Worm (Caenorhabditis elegans) whole organism, dauer: ENCODE measurements around the gene Y67D2.5.

Source experiments
- unc-62 ChIP-seq: sonication (generic microtip); optimal IDR thresholded peaks from 2 replicates; lab custom pipeline; 2017; ENCODE audit warnings: missing biosample characterization, missing genetic modification reagents, missing genetic modification characterization

The Y67D2.5 gene

DNA sequence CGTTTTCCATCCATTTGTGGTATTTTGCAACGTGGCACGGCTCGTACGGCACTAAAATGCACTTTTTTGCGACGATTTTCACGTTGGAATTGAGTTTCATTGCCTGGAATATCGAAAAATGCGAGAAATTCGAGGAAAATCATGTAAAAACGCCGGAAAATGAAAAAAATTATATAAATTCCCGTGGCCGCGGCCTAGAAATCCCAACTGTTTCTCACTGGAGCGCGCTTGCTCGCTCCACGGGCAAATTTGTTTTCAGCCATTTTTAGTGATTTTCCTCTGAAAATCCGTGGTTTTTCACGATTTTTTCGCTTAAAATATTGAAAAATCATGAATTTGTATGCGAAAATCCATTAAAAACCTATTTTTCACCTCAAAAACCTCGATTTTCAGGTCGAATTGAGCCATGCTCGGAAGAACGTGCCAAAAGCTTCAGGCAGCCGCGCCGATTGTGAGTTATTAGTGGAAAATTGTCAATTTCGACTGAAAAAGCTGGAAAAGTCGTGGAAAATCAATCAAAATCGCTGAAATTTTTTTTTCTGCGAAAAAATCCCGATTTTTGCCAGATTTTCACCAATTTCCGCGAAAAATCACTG is at the start of gene Y67D2.5, which contains the start of gene cisd-3.2:
Gene Y67D2.5 (minus strand): TSS at position 145 of the 596 bp plus-strand sequence.
Gene cisd-3.2 (plus strand): TSS at position 394 of the 596 bp plus-strand sequence.
- TF ChIP-seq unc-62 (GFP tag; lab: Kevin White, UChicago), result no peak

DNA sequence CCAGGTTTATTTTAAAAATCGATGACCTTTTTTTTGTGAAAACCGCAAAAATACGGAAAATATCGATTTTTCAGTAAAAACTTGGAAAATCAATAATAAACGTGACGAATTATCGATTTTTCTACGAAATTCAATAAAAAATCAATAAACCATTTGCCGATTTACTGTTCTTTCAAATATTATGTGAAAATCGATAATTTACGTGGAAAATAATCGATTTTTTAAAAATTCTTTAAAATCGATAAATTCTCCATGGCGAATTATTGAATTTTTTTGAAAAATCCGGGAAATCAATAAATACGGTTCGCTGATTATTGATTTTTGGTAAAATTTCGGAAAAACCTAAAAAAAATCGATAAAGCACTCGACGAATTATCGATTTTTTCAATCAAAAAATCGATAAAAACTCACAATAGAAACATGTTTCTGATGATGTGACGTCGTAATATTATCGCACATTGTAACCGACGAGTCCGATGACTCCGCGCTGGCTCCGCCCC is 44.2 kb upstream of the Y67D2.5 start:
- no peak for TF ChIP-seq unc-62 (GFP tag; lab: Kevin White, UChicago)

DNA sequence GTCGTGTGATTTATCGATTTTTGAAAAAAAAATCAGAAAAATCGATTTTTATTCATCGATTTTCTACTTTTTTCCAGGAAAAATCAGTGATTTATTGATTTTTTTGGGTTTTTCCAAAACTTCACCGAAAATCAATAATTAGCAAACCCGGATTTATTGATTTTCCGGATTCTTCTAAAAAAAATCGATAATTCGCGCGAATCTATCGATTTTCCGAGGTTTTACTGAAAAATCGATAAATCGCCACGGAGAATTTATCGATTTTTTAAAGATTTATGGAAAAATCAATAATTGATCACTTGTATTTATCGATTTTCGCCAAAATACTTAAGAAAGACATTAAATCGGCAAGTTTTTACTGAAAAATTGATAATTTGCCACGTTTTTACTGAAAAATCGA is 43.5 kb upstream of the Y67D2.5 start:
- TF ChIP-seq unc-62 (GFP tag; lab: Kevin White, UChicago), result no peak

DNA sequence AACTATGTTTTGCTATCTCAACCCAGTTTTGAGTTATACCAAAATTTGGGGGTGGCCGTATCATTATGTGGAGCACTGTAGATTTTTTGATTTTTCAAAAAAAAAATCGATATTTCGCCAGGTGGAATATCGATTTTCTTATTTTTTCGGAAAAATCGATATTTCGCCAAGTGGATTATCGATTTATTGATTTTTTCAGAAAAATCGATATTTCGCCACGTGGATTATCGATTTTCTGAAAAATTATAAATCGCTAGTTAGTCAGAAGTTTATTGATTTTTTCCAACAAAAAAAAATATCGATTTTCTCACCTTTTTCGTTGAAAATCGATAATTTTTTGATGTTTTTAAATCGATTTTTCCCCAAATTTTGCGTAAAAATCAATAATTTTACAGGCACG is 40.1 kb upstream of the Y67D2.5 start:
- no peak for TF ChIP-seq unc-62 (GFP tag; lab: Kevin White, UChicago)

DNA sequence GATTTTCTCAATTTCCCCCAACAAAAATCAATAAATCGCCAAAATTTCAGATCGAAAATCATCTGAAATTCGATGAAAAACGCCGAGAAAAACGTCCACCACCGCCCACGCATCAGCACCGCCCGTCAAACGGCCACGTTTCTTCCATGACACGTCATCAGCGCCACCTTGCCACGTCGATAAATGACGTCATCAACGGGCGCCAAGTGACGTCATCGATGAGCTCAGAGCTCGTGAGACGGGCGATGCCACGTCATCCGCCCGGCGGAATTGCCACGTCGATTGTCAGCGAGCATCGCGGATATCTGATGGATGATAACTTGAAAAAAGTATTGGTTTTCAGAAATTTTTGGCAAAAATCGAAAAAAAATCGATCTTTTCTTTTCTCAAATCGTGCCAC is 39.0 kb upstream of the Y67D2.5 start:
- TF ChIP-seq unc-62 (GFP tag; lab: Kevin White, UChicago), result no peak

DNA sequence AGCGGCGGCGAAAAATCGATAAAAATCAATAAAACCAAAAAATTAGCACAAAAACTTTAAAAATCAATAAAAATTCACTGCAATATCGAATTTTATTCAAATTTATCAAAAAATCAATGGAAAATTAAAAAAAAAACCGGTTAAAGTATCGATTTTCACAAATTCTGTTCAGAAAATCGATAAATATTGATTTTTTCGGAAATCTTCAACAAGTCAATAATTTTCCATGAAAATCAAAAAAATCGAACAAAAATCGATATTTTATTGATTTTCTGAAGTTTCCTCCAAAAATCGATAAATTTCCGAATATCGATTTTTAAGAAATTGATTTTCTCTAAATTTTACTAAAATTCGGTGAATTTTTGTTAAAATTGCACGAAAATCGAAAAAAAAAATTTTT is 38.5 kb upstream of the Y67D2.5 start:
- TF ChIP-seq unc-62 (GFP tag; lab: Kevin White, UChicago), result no peak

DNA sequence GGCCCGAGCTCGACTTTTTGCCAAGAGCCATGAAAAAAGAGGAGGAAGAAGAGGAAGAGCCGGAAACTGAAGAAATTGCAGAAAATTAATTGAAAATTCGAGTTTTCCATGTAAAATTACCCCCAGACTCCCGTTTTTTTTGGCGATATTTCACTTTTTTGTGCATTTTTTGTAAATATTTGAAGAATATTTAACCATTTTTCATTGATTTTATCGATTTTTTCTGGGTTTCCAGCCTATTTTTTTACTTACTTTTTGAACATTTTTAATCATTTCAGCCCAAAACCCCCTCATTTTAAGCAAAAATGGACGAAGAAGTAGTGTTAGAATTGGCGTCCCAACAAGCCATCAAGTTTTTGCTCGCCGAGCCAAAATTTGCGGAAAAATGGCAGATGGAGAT is 36.4 kb upstream of the Y67D2.5 start, which contains the start of gene Y22D7AL.7:
Gene Y22D7AL.7 (plus strand): TSS at position 301 of the 400 bp plus-strand sequence.
- no peak for TF ChIP-seq unc-62 (GFP tag; lab: Kevin White, UChicago)

DNA sequence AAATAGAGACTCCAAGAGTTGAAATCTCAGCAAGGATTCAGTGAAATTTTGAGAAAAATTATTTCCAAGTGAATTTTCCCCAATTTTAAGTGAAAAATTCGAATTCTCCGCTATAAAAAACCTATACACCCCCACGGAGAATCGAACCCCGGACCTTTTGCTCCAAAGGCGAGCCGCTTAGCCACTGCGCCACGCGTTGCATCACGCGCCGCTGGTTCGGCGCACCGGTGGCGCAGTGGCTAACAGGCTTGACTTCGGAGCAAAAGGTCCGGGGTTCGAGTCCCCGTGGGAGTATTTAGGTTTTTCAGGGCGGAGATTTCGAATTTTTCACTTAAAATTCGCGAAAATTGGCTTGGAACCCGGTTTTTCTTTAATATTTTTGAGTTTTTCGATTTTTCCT is 35.6 kb upstream of the Y67D2.5 start:
- TF ChIP-seq unc-62 (GFP tag; lab: Kevin White, UChicago), result no peak

DNA sequence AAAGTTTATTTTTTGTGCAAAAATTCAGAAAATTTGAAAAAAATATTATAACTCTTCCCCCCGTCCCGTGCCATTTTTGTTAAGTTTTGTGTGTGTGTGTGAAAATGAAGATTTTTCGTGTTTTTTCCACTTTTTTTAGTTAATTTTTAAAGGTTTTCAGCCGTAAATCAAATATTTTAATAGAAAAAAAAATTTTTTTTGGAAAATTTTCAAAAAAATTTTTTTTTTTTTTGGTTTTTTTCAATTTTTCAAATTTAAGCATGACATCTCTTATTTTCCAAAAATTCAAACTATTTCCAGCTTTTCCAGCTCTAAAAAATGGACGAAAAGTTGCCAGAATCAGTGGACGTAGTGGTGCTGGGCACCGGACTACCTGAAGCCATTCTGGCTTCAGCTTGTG is 30.0 kb upstream of the Y67D2.5 start, which contains the start of gene rep-1:
Gene rep-1 (plus strand): TSS at position 301 of the 400 bp plus-strand sequence.
- TF ChIP-seq unc-62 (GFP tag; lab: Kevin White, UChicago), result no peak

DNA sequence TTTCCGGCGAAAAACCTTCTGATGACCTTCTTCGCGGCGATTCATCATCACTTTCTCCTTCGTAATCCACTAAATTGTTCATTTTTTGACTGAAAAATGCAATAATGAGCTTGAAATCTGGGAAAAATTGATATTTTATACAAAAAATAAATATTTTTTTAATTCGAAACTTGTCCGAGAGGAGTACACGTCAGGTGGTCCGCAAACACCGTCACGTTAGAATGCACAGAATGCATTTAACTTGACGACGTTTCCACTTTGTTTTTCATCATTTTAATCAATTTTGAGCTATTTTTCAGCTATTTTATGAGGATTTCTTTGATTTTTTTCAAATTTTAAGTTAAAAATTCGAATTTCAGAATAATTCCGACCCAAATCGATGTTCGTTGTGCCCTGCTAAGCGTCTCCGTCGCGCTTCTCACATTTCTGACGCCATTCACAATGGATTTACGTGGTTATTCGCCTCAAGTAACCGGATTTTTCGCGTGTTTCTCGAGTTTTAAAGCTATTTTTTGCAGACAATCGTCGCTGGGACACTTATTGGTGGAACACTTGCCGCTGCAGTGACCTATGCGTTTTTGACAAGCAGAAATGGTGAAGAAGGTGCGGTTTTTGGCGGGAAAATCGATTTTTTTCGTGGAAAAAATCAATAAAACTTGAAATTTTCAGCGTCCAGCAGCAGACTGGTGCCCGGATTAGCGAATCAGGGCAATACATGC is 18.6 kb upstream of the Y67D2.5 start, which contains the start of the genes eelo-1 and Y67D2.2:
Gene eelo-1 (minus strand): TSS at position 89 of the 719 bp plus-strand sequence.
Gene Y67D2.2 (plus strand): TSS at position 360 of the 719 bp plus-strand sequence.
- TF ChIP-seq unc-62 (GFP tag; lab: Kevin White, UChicago), result no peak

DNA sequence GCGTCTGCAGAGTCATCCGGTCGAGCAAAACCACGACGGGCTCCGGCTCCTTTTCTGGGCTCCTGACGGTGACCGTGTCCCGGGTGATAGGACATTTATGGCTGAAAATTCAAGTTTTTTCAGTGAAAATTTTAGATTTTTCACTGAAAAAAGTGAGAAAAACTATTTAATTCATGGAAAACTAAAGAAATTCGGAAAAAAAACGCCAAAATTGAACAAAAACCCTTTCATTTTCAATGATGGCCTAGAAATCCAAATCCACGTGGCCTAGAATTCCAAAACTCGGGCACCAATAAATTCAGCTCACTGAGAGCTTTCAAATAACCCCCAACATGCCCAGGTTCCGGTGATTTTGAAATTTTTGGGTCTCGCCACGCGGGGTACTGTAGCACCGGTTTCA is 14.3 kb upstream of the Y67D2.5 start, which contains the start of gene ddx-35:
Gene ddx-35 (minus strand): TSS at position 101 of the 400 bp plus-strand sequence.
- TF ChIP-seq unc-62 (GFP tag; lab: Kevin White, UChicago), result no peak

DNA sequence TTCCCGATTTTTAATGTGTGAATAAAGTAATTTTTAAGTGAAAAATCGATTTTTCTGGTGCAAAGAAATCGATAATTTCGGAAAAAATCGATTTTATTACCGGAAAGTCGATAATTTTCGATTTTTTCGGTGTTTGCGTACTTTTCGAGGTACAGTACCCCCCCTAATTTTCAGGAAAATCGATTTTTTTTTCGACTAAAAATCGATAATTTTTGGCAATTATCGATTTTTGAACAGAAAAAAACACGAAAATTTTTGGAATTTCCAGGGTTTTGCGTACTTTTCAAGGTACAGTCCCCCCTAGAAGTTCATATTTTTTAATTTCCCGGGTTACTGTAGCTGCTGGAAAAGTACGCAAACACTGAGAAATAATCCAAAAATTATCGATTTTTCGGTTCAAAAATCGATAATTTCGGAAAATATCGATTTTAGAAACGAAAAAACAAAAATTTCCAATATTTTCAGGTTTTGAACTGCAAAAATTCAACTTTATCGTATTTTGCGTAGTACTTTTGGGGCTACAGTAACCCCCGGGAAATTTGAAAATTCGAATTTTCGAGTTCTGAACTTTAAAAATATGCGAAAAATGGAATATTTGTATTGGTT is 3.5 kb upstream of the Y67D2.5 start:
- no peak for TF ChIP-seq unc-62 (GFP tag; lab: Kevin White, UChicago)

DNA sequence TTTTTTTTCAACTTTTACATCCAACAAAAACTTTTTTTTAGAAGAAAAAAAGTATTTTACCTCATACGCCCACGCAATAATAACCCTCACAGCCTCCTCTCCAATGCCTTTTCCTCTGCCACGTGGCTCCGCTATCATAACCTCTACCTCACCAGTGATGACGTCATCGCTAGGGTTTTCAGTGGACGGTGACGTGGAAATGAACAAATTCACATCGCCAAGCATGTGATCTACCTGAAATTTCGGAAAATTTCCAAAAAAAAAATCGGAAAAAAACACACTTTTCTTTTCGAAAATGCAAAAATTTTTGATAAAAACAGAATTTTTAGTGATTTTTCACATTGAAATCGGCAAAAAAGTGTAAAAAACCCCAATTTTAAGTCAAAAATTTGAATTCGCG is 678 bp downstream of the Y67D2.5 start:
- no peak for TF ChIP-seq unc-62 (GFP tag; lab: Kevin White, UChicago)

DNA sequence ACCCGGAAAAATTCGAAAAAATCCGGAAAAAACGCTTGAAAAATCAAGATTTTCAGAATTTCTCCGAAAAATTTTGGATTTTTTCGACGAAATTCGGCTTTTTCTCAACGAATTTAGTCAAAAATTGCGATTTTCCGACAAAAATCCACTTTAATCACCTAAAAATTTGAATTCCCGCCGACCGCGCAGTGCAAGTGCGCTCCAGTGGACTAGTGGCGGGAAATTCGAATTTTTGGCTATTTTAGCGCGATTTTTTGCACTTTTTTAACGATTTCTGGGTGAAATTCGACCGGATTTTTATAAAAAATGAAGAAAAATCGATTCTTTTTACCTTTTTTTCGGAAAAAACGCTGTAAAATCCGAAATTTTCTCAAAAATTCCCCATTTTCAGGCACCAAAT is 5.6 kb downstream of the Y67D2.5 start:
- no peak for TF ChIP-seq unc-62 (GFP tag; lab: Kevin White, UChicago)

DNA sequence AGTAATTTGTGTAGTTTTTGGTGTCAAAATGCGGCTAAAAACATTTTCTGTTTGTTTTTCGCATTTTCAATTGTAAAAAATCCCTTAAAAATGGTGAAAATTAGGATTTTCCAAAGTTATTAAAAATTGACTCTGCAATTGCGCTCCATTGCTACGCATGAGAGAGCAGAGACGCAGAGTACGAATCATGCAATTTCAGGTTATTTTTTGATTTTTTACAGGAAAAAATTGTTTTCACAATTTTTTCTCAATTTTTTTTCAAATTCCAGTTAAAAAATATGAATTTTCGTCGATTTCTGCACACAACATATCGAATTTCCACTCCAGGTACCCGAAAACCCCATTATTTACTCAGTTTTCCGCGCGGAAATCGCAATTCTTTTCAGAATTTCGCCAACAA is 6.4 kb downstream of the Y67D2.5 start, which contains the start of gene mtg-1:
Gene mtg-1 (plus strand): TSS at position 160 of the 400 bp plus-strand sequence.
- TF ChIP-seq unc-62 (GFP tag; lab: Kevin White, UChicago), result no peak
